Worm (Caenorhabditis elegans): ENCODE measurements around the gene T20D4.19.

DNA sequence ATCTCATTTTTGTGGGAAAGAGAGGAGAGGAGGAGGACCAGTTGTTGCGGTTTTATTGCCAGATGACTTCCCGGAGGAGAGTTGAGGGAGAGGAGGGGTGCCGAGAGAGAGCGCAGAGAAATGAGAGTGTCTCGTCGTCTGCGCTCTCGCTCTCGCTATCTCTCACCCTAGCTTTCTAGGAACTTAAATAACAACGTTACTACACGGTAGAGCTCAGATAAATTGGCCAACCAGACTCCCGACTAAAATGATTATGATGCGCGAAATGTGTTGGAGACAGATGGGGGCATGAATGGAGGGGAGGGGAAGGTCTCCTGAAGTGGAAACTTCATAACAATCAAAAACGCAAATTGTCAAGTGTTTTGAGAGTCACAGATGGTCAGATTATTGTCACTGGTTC is 23.2 kb upstream of the T20D4.19 start:
- no peak for TF ChIP-seq flt-1 (GFP tag; IDR thresholded peaks at IDR 0.05)
- no peak for TF ChIP-seq ztf-23 (GFP tag; IDR thresholded peaks at IDR 0.05)
- no peak for TF ChIP-seq cog-1 (tag; optimal IDR thresholded peaks at IDR 0.05)
- no peak for TF ChIP-seq med-1 (GFP tag; optimal IDR thresholded peaks at IDR 0.05; ENCODE audit: insufficient read depth)
- no peak for TF ChIP-seq tab-1 (GFP tag; IDR thresholded peaks at IDR 0.05)
- no peak for TF ChIP-seq ref-1 (GFP tag; conservative IDR thresholded peaks at IDR 0.05)
